Worm (Caenorhabditis elegans): Measurements from ENCODE around the gene nuo-5.

The nuo-5 gene

DNA sequence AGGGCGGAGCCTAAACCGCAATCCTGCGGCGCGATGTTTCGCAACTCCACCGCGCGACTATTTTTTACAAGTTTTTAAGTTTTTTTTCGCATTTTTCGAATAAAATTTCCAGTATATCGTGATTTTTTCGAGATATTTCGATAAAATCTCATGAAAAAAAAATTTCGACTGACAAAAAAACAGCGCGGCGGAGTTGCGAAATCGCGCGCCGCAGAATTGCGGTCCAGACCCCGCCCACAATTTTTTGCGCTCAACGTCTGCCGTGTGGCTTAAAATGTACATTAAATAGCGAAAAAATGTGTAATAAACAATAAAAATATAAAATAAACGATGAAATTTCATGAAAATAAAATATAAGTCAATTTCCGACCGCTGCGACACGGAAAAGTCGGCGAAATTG is 1.1 kb upstream of the nuo-5 start:
- TF ChIP-seq dmd-6 (GFP tag; IDR thresholded peaks at IDR 0.05): no peak
- 0 out of 2 replicates have a peak, but pooled peaks have one; percentile 14 for TF ChIP-seq arid-1 (GFP tag; conservative IDR thresholded peaks at IDR 0.05)
- TF ChIP-seq mes-2 (tag; optimal IDR thresholded peaks at IDR 0.05; ENCODE audit: poor library complexity, severe bottlenecking): peak; percentile 24
- peak in 1 of 2 experiments; percentile 11 for TF ChIP-seq lsy-2 (tag; optimal IDR thresholded peaks at IDR 0.05)
- TF ChIP-seq lin-38 (GFP tag; IDR thresholded peaks at IDR 0.05): peak; percentile 52

DNA sequence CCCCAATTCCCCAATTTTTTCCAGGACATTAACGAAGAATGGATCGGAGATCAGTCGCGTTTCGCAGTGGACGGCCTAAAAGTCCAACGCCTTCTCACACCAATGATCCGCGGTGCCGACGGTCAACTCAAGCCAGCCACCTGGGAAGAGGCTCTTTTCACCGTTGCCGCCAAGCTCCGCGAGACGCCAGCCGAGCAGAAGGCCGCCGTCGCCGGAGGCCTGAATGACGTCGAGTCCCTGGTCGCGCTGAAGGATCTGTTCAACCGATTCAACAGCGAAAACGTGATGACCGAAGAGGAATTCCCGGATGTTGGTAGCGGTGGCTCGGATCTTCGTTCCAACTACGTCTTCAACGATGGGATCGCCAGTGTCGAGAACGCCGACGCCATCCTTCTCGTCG is 4.1 kb downstream of the nuo-5 start:
- no peak for TF ChIP-seq ceh-44 (GFP tag; IDR thresholded peaks at IDR 0.05)
- TF ChIP-seq spr-3 (GFP tag; optimal IDR thresholded peaks at IDR 0.05): no peak
- no peak for TF ChIP-seq dve-1 (tag; optimal IDR thresholded peaks at IDR 0.05; ENCODE audit: insufficient read depth)
- TF ChIP-seq zag-1 (tag; optimal IDR thresholded peaks at IDR 0.05): no peak
- no peak for TF ChIP-seq ceh-20 (GFP tag; IDR thresholded peaks at IDR 0.05)
- TF ChIP-seq nhr-102 (tag; optimal IDR thresholded peaks at IDR 0.05): no peak
- 0 out of 2 replicates have a peak, but pooled peaks have one; percentile 9 for TF ChIP-seq mdt-29 (GFP tag; IDR thresholded peaks at IDR 0.05)
- no peak for TF ChIP-seq dmd-6 (GFP tag; IDR thresholded peaks at IDR 0.05)
- TF ChIP-seq nhr-48 (tag; optimal IDR thresholded peaks at IDR 0.05): no peak
- no peak for TF ChIP-seq hif-1 (tag; optimal IDR thresholded peaks at IDR 0.05)
- TF ChIP-seq nhr-42 (GFP tag; IDR thresholded peaks at IDR 0.05): no peak
- TF ChIP-seq mdl-1 (tag; optimal IDR thresholded peaks at IDR 0.05): no peak
- TF ChIP-seq ztf-11 (tag; optimal IDR thresholded peaks at IDR 0.05): no peak
- TF ChIP-seq lin-15B (tag; optimal IDR thresholded peaks at IDR 0.05): no peak
- TF ChIP-seq lir-3 (tag; optimal IDR thresholded peaks at IDR 0.05): no peak
- TF ChIP-seq D1046.2 (GFP tag; IDR thresholded peaks at IDR 0.05): no peak
- no peak for TF ChIP-seq dpl-1 (GFP tag; optimal IDR thresholded peaks at IDR 0.05)
- TF ChIP-seq tra-1 (GFP tag; IDR thresholded peaks at IDR 0.05): no peak
- TF ChIP-seq duxl-1 (tag; optimal IDR thresholded peaks at IDR 0.05; ENCODE audit: poor library complexity): no peak
- TF ChIP-seq set-16 (GFP tag; IDR thresholded peaks at IDR 0.05): peak; percentile 82
- TF ChIP-seq egl-43 (GFP tag; IDR thresholded peaks at IDR 0.05): no peak; the same call in 1 of the 2 replicates
- TF ChIP-seq nhr-28 (tag; optimal IDR thresholded peaks at IDR 0.05): no peak
- peak in 1 of 2 experiments; percentile 88 for TF ChIP-seq unc-62 (GFP tag; optimal IDR thresholded peaks at IDR 0.05 in 1 of 2)
- no peak for TF ChIP-seq unc-62 (tag; optimal IDR thresholded peaks at IDR 0.05)

DNA sequence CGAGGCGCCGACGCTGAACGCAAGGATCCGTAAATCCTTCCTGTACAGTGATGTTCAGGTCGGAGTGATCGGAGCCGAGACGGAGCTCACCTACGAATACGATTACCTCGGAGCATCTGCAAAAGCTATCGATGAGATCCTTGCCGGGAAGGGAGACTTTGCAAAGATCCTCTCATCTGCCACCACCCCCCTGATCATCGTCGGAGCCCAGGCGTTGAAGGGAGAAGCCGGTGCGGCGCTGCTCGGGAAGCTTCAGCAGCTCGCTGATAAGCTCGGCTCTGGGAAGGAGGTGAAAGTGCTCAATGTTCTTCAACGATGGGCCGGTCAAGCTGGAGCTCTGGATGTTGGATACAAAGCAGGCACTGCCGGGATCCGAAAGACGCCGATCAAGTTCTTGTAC is 4.5 kb downstream of the nuo-5 start:
- TF ChIP-seq dmd-6 (GFP tag; IDR thresholded peaks at IDR 0.05) (no peak), daf-16 (GFP tag; optimal IDR thresholded peaks at IDR 0.05) (no peak), daf-16 (tag; optimal IDR thresholded peaks at IDR 0.05) (no peak), mxl-3 (GFP tag; optimal IDR thresholded peaks at IDR 0.05) (no peak), attf-4 (tag; optimal IDR thresholded peaks at IDR 0.05) (no peak), gei-8 (GFP tag; optimal IDR thresholded peaks at IDR 0.05) (no peak), tag-97 (GFP tag; IDR thresholded peaks at IDR 0.05) (no peak), unc-130 (GFP tag; optimal IDR thresholded peaks at IDR 0.05) (no peak), lin-38 (GFP tag; IDR thresholded peaks at IDR 0.05) (no peak), dve-1 (tag; optimal IDR thresholded peaks at IDR 0.05; ENCODE audit: insufficient read depth) (no peak), nhr-111 (GFP tag; optimal IDR thresholded peaks at IDR 0.05) (no peak), unc-62 (GFP tag; optimal IDR thresholded peaks at IDR 0.05 in 1 of 2) (no peak), unc-62 (tag; optimal IDR thresholded peaks at IDR 0.05) (no peak), ZK337.2 (GFP tag; IDR thresholded peaks at IDR 0.05) (no peak), saeg-2 (GFP tag; IDR thresholded peaks at IDR 0.05) (no peak), F49E8.2 (tag; optimal IDR thresholded peaks at IDR 0.05; ENCODE audit: borderline replicate concordance) (no peak), hlh-30 (tag; optimal IDR thresholded peaks at IDR 0.05; ENCODE audit: insufficient read depth) (no peak), lin-29 (GFP tag; IDR thresholded peaks at IDR 0.05) (no peak), sdz-12 (GFP tag; optimal IDR thresholded peaks at IDR 0.05) (peak; percentile 38), skn-1 (tag; optimal IDR thresholded peaks at IDR 0.05) (no peak), mxl-2 (GFP tag; conservative IDR thresholded peaks at IDR 0.05) (no peak), aha-1 (tag) (peak; percentile 90), mdl-1 (tag; optimal IDR thresholded peaks at IDR 0.05) (no peak), Y75B8A.6 (GFP tag; IDR thresholded peaks at IDR 0.05) (no peak), zfp-2 (tag; optimal IDR thresholded peaks at IDR 0.05) (no peak), rbr-2 (tag; optimal IDR thresholded peaks at IDR 0.05) (no peak), madf-9 (GFP tag; conservative IDR thresholded peaks at IDR 0.05) (no peak)

Measured in whole organism, L4 larva.